Worm (Caenorhabditis elegans) whole organism, early embryonic: Measurements from ENCODE around the gene C34C12.9.

Experiments used
- B0310.2 ChIP-seq: sonication (generic microtip); optimal IDR thresholded peaks from 2 replicates; lab custom pipeline; 2016; ENCODE audit warnings: mild to moderate bottlenecking, missing genetic modification characterization, missing compliant biosample characterization
- F13C5.2 ChIP-seq: sonication (generic microtip); optimal IDR thresholded peaks from 2 replicates; lab custom pipeline; 2017; ENCODE audit warnings: mild to moderate bottlenecking, missing genetic modification characterization, inconsistent platforms, missing compliant biosample characterization
- aly-1 ChIP-seq: sonication (generic microtip); optimal IDR thresholded peaks from 2 replicates; lab custom pipeline; 2016; ENCODE audit warnings: missing genetic modification characterization, missing compliant biosample characterization
- ama-1 ChIP-seq: fragments of 150-350 bp; optimal IDR thresholded peaks from 2 replicates; lab custom pipeline; 2014
- ets-7 ChIP-seq: sonication (generic microtip); optimal IDR thresholded peaks from 2 replicates; lab custom pipeline; 2016; ENCODE audit warnings: missing genotype, missing genetic modification characterization, missing compliant biosample characterization
- flt-1 ChIP-seq: fragments of 200-800 bp; sonication (Bioruptor generic); IDR thresholded peaks from 2 replicates; pipeline ENCODE4 v1.3.6; 2022; ENCODE audit warnings: missing genetic modification characterization, missing compliant biosample characterization
- pes-1 ChIP-seq: fragments of 200-800 bp; sonication (Bioruptor generic); IDR thresholded peaks from 2 replicates; pipeline ENCODE4 v1.3.6; 2022; ENCODE audit warnings: missing genetic modification reagents, missing genetic modification characterization, missing compliant biosample characterization
- scrt-1 ChIP-seq: fragments of 200-800 bp; sonication (Bioruptor generic); IDR thresholded peaks from 2 replicates; pipeline ENCODE4 v1.3.6; 2022; ENCODE audit warnings: missing genetic modification characterization, missing compliant biosample characterization
- sea-1 ChIP-seq: fragments of 200-800 bp; sonication (Bioruptor generic); conservative IDR thresholded peaks from 2 replicates; pipeline ENCODE4 v1.3.6; 2022; ENCODE audit warnings: missing genetic modification characterization, missing compliant biosample characterization
- tbx-37 ChIP-seq: fragments of 200-800 bp; sonication (Bioruptor generic); conservative IDR thresholded peaks from 2 replicates; pipeline ENCODE4 v1.3.6; 2022; ENCODE audit warnings: missing genetic modification reagents, missing genetic modification characterization, missing compliant biosample characterization
- tra-4 ChIP-seq: sonication (generic microtip); optimal IDR thresholded peaks from 2 replicates; lab custom pipeline; 2017; ENCODE audit warnings: missing genetic modification characterization, missing compliant biosample characterization

ce11 chrIII:3520417-3520816, 45.1 kb upstream of the C34C12.9 start:
- TF ChIP-seq F13C5.2 (tag; lab: Kevin White, UChicago) (no peak), ama-1 (lab: Kevin White, UChicago) (no peak), flt-1 (GFP tag; lab: Robert Waterston, UW) (no peak), tra-4 (tag; lab: Kevin White, UChicago) (no peak), scrt-1 (GFP tag; lab: Robert Waterston, UW) (no peak), B0310.2 (tag; lab: Kevin White, UChicago) (no peak), pes-1 (GFP tag; lab: Robert Waterston, UW) (no peak), aly-1 (tag; lab: Kevin White, UChicago) (no peak), sea-1 (no peak), tbx-37 (GFP tag; lab: Robert Waterston, UW) (no peak), ets-7 (tag; lab: Kevin White, UChicago) (no peak)
